Worm (Caenorhabditis elegans): ENCODE measurements around the gene nspg-6.

ce11 chrIII:7319390-7319789 is 4.6 kb upstream of the nspg-6 start, which contains the start of gene F56C9.8:
- TF ChIP-seq nhr-77 (tag; optimal IDR thresholded peaks at IDR 0.05) (no peak), snpc-4 (tag; optimal IDR thresholded peaks at IDR 0.05) (no peak), ZK546.5 (tag; optimal IDR thresholded peaks at IDR 0.05) (no peak), fos-1 (tag; optimal IDR thresholded peaks at IDR 0.05) (no peak), lin-39 (tag; optimal IDR thresholded peaks at IDR 0.05) (no peak), ama-1 (optimal IDR thresholded peaks at IDR 0.05) (no peak), zag-1 (tag; optimal IDR thresholded peaks at IDR 0.05) (no peak), unc-39 (tag; optimal IDR thresholded peaks at IDR 0.05) (no peak), ztf-11 (tag; optimal IDR thresholded peaks at IDR 0.05) (no peak), lin-15B (tag; optimal IDR thresholded peaks at IDR 0.05) (no peak), fkh-10 (GFP tag; optimal IDR thresholded peaks at IDR 0.05) (no peak), ceh-16 (tag; optimal IDR thresholded peaks at IDR 0.05) (no peak), elt-3 (tag; optimal IDR thresholded peaks at IDR 0.05) (no peak), tbx-2 (tag; optimal IDR thresholded peaks at IDR 0.05) (no peak)
